Worm (Caenorhabditis elegans) whole organism, midembryonic: ENCODE data around the gene evl-14.

ENCODE experiments used
- T22C8.4 ChIP-seq: fragments of 200-800 bp; sonication (Bioruptor generic); IDR thresholded peaks from 2 replicates; pipeline ENCODE4 v1.3.6; 2022; ENCODE audit warnings: missing genetic modification characterization, missing compliant biosample characterization
- klf-2 ChIP-seq: fragments of 200-800 bp; sonication (Bioruptor generic); conservative IDR thresholded peaks from 2 replicates; pipeline ENCODE4 v1.3.6; 2022; ENCODE audit warnings: missing genetic modification reagents, missing genetic modification characterization, missing compliant biosample characterization
- tab-1 ChIP-seq: fragments of 200-800 bp; sonication (Bioruptor generic); IDR thresholded peaks from 2 replicates; pipeline ENCODE4 v1.3.6; 2022; ENCODE audit warnings: missing genetic modification characterization, missing compliant biosample characterization
- ztf-23 ChIP-seq: fragments of 200-800 bp; sonication (Bioruptor generic); IDR thresholded peaks from 2 replicates; pipeline ENCODE4 v1.3.6; 2022; ENCODE audit warnings: missing genetic modification reagents, missing genetic modification characterization, missing compliant biosample characterization

DNA sequence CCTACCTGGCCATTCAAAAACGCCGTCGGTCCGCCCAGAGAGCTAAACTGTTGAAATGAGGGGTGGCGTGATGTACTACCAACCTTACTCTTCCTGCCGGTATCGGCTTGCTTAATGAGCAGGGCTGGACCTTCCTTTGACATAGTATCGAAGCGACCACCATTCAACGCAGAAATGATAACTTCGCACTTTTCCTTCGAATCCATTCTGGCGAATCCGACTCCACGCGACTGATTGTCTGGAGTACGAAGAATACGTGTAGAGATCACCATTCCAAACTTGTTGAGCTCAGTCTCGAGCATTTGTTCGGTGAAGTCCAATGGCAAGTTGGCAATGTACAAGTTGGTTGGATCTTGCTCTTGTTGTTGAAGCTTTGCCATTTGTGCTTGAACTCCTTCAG is 34.7 kb downstream of the evl-14 start:
- TF ChIP-seq tab-1 (GFP tag; lab: Robert Waterston, UW), result no peak
- TF ChIP-seq T22C8.4 (GFP tag; lab: Robert Waterston, UW), result no peak
- no peak for TF ChIP-seq klf-2 (GFP tag; lab: Robert Waterston, UW)
- TF ChIP-seq ztf-23 (GFP tag; lab: Robert Waterston, UW), result no peak
